Fruit fly (Drosophila melanogaster) whole organism: ENCODE results near the gene Oatp33Eb.

ENCODE experiments used
- CG8478 ChIP-seq: fragments of >200 bp; optimal IDR thresholded peaks from 2 replicates; lab custom pipeline; 2018; ENCODE audit warnings: inconsistent platforms
- Dll ChIP-seq: fragments of >200 bp; optimal IDR thresholded peaks from 2 replicates; lab custom pipeline; 2017
- EcR ChIP-seq, 2 experiments: fragments of >200 bp; optimal IDR thresholded peaks; 2 replicates each; lab custom pipeline; 2017; ENCODE audit warnings: missing biosample characterization in 2 of 2, missing genetic modification characterization in 2 of 2, missing genetic modification reagents in 2 of 2
- pan ChIP-seq: fragments of >200 bp; optimal IDR thresholded peaks from 2 replicates; lab custom pipeline; 2017
- psq ChIP-seq: fragments of >200 bp; optimal IDR thresholded peaks from 2 replicates; lab custom pipeline; 2017
- usp ChIP-seq: fragments of >200 bp; optimal IDR thresholded peaks from 2 replicates; lab custom pipeline; 2017; ENCODE audit warnings: missing biosample characterization, missing genetic modification characterization, mixed read lengths

Gene Oatp33Eb

dm6 chr2L:12473583-12473982, 25.3 kb downstream of the Oatp33Eb start:
- TF ChIP-seq CG8478 (lab: Kevin White, UChicago) (no peak), pan (no peak), Dll (lab: Kevin White, UChicago) (no peak), usp (no peak), psq (no peak), EcR (GFP tag; optimal IDR thresholded peaks at IDR 0.05; lab: Kevin White, UChicago) (no peak)

DNA sequence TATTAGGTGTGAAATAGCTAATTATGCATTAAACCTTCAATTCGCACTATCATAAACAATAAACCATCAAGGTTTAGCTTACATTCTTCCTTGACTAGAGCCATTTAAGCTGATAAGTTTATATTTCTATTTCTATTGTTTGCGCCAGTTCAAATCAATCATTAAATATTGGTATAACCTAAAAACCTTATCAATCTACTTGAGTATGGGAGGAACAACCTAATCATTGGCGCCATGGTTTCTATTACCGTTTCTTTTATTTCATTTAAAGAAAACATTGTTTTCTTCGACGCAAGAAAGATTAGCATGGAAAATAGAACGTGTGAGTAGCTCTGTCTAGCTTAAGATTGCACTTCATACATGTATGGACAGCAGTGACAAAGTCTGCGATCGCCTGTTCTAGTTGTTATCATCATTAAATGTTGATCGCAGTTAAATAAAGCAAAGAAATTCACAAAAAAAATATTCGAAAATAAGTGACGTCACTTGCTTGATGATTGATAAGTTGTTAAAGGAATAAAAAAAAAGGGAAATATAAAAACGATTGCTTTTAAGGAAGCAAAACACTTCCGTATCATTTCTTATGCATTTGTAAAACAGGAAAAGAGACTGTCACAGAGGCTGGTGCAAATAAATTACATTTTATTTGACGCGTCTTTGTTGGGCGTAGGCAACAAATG, 26.1 kb downstream of the Oatp33Eb start:
- no peak for TF ChIP-seq CG8478 (lab: Kevin White, UChicago)
- TF ChIP-seq EcR (GFP tag; optimal IDR thresholded peaks at IDR 0.05; lab: Kevin White, UChicago) = no peak
- TF ChIP-seq usp = no peak
- no peak for TF ChIP-seq pan
- no peak for TF ChIP-seq psq
- TF ChIP-seq Dll (lab: Kevin White, UChicago) = no peak

- no peak for TF ChIP-seq Dll (lab: Kevin White, UChicago)
- TF ChIP-seq usp = no peak
- TF ChIP-seq psq = no peak
- no peak for TF ChIP-seq CG8478 (lab: Kevin White, UChicago)
- no peak for TF ChIP-seq pan
- no peak for TF ChIP-seq EcR (GFP tag; optimal IDR thresholded peaks at IDR 0.05; lab: Kevin White, UChicago)
Observed at dm6 chr2L:12475308-12475707, 27.0 kb downstream of the Oatp33Eb start.

DNA sequence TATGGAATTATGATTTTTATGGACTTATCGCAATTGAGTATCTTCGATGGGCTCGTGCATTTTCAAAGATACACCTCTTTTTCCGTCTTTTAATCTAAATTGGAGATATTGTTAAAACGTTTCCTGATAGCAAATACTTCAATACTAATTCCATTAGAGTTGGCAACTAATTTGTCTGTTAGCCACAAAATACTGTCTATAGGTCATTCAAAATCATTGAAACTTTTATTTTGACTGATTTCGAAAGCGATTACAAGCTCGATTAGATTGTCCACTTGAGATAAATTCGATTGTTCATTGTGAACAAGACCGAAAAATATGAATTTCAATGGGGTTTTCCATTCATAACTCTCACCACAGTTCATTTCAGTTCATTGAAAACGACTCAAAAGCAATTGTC, 27.8 kb downstream of the Oatp33Eb start:
- no peak for TF ChIP-seq CG8478 (lab: Kevin White, UChicago)
- no peak for TF ChIP-seq EcR (GFP tag; optimal IDR thresholded peaks at IDR 0.05; lab: Kevin White, UChicago)
- TF ChIP-seq usp = no peak
- no peak for TF ChIP-seq Dll (lab: Kevin White, UChicago)
- TF ChIP-seq psq = no peak
- TF ChIP-seq pan = no peak

dm6 chr2L:12478494-12478893, 30.2 kb downstream of the Oatp33Eb start:
- TF ChIP-seq EcR (GFP tag; optimal IDR thresholded peaks at IDR 0.05; lab: Kevin White, UChicago) = peak in 1 of 2 experiments; percentile 32
- TF ChIP-seq CG8478 (lab: Kevin White, UChicago) = no peak
- no peak for TF ChIP-seq usp

dm6 chr2L:12479994-12480393, 31.7 kb downstream of the Oatp33Eb start:
- TF ChIP-seq psq (no peak), EcR (GFP tag; optimal IDR thresholded peaks at IDR 0.05; lab: Kevin White, UChicago) (no peak), pan (no peak), Dll (lab: Kevin White, UChicago) (no peak), usp (no peak)

DNA sequence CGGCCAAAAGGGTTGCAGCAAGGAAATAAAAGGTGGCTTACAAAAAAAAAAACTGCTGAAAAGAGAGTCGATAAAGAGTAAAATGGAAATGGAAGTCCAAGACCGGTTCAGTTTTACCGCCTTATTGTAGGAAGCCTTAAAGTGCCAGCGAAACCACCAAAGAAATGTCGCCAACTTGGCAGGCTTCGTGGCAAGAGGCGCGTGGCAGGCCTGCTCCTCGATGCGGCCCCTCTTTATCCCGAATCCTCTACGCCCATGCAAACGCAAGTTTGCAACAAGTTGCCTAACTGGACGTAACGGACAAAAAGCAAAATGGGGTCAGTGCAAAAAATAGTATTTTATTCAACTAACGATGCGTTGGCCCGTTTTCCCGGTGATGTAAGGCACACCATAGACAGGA, 32.6 kb downstream of the Oatp33Eb start:
- TF ChIP-seq pan (no peak), psq (no peak), EcR (GFP tag; optimal IDR thresholded peaks at IDR 0.05; lab: Kevin White, UChicago) (no peak), CG8478 (lab: Kevin White, UChicago) (no peak)

- TF ChIP-seq Dll (lab: Kevin White, UChicago) (no peak), EcR (GFP tag; optimal IDR thresholded peaks at IDR 0.05; lab: Kevin White, UChicago) (no peak), usp (no peak), psq (no peak), pan (no peak), CG8478 (lab: Kevin White, UChicago) (no peak)
Observed at dm6 chr2L:12481758-12482157, 33.5 kb downstream of the Oatp33Eb start.

DNA sequence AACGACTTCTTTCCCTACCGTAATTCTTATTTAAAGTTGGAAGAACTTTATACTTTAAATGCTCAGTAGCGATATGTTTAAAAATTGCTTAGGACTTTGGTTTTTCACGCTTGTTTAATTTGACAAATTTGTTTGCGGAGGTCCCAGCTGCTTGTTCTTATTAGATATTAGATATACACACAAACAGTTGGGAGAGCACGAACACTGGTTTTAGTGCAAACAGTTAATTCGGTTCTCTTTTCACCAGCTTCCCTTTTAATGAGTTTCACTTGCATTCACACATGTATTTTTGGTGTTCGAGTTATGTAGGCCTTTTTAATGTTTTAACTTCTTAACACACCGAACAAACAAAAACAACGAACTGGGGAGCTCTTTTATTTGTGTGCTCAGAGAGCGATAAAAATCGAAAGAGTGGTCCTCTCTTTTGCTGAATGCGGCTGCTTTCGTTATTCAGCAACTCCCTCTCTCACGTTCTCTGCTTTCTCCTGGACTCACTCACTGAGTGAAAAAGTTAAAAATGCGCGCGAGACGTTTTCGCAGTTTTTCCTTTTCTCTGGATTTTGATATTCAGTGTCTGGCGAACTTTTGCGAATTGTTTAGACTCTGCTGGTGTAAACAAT, 34.5 kb downstream of the Oatp33Eb start:
- TF ChIP-seq psq (no peak), usp (no peak), Dll (lab: Kevin White, UChicago) (no peak), EcR (GFP tag; optimal IDR thresholded peaks at IDR 0.05; lab: Kevin White, UChicago) (no peak), CG8478 (lab: Kevin White, UChicago) (no peak), pan (no peak)

dm6 chr2L:12483519-12483865, 35.2 kb downstream of the Oatp33Eb start:
- TF ChIP-seq usp = no peak
- TF ChIP-seq Dll (lab: Kevin White, UChicago) = no peak
- TF ChIP-seq pan = no peak
- TF ChIP-seq psq = no peak
- TF ChIP-seq EcR (GFP tag; optimal IDR thresholded peaks at IDR 0.05; lab: Kevin White, UChicago) = no peak

DNA sequence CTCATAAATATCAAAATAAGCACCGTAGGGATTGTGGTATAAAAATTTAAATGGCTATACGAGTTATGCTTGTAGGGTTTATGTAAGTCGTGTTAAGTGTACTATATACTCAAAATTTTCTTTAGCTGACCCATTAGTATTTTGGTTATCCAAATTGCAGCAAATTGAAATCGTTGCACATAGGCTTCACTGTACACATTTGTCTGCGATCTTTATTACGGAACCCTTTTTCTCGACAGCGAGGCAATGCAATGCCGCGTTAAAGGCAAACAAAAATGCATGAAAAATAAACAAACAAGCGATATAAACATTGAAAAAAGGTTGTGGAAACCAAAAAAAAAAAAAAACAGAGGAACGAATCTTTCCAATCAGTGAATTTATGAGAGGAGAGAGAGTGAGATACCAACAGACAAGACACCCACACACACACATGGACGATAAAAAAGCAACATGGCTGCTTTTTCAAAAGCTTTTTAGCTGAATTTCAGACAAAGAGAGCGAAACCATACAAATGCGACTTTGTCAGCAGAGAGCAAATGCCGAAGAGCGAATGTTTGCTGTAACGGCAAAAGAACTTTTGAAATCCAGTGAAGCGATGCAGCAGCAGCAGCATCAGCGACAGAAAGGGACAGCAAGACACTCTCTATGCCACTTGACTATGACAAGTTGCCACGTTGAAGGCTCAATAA, 35.7 kb downstream of the Oatp33Eb start:
- TF ChIP-seq Dll (lab: Kevin White, UChicago) = no peak
- no peak for TF ChIP-seq usp
- no peak for TF ChIP-seq CG8478 (lab: Kevin White, UChicago)
- no peak for TF ChIP-seq pan
- no peak for TF ChIP-seq EcR (GFP tag; optimal IDR thresholded peaks at IDR 0.05; lab: Kevin White, UChicago)
- TF ChIP-seq psq = no peak

- TF ChIP-seq CG8478 (lab: Kevin White, UChicago) (no peak), EcR (GFP tag; optimal IDR thresholded peaks at IDR 0.05; lab: Kevin White, UChicago) (no peak), pan (no peak), psq (no peak), usp (no peak), Dll (lab: Kevin White, UChicago) (no peak)
Observed at dm6 chr2L:12485897-12486615, 37.8 kb downstream of the Oatp33Eb start.
